Fruit fly (Drosophila melanogaster): Measurements from ENCODE around the gene CG6813.

CG6813 gene

DNA sequence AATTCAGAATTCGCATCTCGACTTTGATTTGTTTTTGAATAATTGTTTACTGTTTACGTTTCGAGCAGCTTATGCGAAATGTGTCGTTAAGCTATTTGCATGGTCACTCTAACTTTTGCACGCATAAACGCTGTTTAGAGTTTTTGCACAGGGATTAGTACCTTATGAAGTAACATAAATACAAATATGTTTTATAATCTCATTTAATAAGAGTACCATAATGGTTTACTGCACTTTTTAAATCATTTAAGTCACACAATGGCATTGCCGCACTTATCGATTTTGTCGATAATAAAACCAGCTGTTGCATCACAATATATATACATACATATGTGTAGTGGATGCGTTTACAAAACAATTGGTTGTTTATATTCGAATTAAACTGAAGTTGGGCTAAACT, at the start of gene CG6813, which contains the start of gene CG18764:
CG6813 (minus strand) TSS at position 68 of the 400 bp plus-strand sequence.
CG18764 (plus strand) TSS at position 319 of the 400 bp plus-strand sequence.
- no peak for TF ChIP-seq Myc (optimal IDR thresholded peaks at IDR 0.05)
- TF ChIP-seq ttk (optimal IDR thresholded peaks at IDR 0.05): no peak
- no peak for TF ChIP-seq h (optimal IDR thresholded peaks at IDR 0.05)
- TF ChIP-seq insv (optimal IDR thresholded peaks at IDR 0.05): no peak
- TF ChIP-seq Sin3A (optimal IDR thresholded peaks at IDR 0.05): no peak
- TF ChIP-seq psq (optimal IDR thresholded peaks at IDR 0.05): no peak

DNA sequence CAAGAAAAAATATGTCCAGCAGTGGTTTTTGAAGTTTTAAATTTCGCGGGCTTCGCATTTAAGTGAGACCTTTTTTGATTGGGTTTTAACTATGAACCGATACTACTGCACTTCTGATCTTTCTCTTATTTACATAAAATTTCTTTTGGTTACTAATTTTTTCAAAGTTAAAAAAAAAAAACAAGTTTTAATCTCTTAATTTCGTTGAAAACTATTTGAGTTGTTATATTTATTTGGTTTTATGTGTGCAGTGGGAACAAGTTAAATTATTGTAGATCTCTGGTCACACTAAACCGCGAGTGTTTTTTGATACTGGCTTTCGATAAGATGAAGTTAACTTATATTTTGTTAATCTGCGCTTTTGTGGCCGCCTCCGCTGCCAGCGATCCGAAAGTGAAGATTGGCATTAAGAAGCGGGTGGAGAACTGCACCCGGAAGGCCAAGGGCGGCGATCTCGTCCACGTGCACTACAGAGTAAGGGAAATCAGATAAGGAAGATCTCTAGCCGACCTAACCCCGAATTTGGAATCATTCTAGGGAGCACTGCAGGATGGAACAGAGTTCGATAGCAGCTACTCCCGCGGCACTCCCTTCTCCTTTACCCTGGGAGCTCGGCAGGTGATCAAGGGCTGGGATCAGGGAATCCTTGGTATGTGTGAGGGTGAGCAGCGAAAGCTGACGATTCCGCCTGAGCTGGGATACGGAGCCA, 47.7 kb upstream of the CG6813 start, which contains the start of gene CG14715:
CG14715 (plus strand) TSS at position 267 of the 709 bp plus-strand sequence.
- TF ChIP-seq h (optimal IDR thresholded peaks at IDR 0.05) (no peak), ttk (optimal IDR thresholded peaks at IDR 0.05) (no peak), psq (optimal IDR thresholded peaks at IDR 0.05) (no peak), Sin3A (optimal IDR thresholded peaks at IDR 0.05) (no peak), insv (optimal IDR thresholded peaks at IDR 0.05) (no peak), Myc (optimal IDR thresholded peaks at IDR 0.05) (no peak)

DNA sequence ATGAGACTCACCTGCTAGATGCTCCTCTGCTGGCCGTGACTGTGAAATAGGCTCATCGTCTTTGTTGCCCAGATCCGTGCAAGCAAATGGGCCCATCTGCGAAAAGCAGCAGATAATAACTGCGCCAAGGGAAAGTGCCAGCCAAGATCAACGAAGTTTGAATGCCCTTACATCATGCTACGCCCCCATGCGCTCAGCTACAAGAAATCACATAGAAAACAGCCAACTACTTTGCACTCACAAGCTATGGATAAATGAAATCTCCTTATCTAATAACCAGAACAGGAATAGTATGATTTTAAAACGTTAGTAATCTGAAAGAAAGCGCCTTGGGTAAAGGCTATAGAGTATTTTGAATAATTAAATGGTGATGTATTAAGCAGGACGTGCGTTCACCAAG, 45.3 kb upstream of the CG6813 start:
- TF ChIP-seq Sin3A (optimal IDR thresholded peaks at IDR 0.05) (no peak), h (optimal IDR thresholded peaks at IDR 0.05) (no peak), psq (optimal IDR thresholded peaks at IDR 0.05) (no peak), ttk (optimal IDR thresholded peaks at IDR 0.05) (no peak), Myc (optimal IDR thresholded peaks at IDR 0.05) (no peak), insv (optimal IDR thresholded peaks at IDR 0.05) (no peak)

DNA sequence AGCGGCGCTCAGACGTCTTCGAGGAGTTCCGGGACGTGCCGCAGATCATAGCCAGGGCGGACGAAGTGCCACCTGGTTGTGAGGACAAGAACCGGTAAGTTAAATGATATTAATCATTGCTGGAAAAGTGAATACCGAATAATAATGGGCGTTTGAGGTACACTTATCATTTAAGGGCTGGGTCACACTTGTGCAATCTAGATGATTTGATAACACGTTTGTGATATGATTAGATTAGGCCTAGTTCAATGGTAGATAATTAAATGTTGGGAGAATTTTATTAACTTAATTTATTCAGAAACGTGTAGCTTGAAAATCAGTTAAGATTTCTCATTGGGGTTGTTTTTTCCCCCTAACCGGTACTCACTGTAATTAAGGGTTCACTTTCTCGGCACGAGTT, 44.5 kb upstream of the CG6813 start:
- TF ChIP-seq psq (optimal IDR thresholded peaks at IDR 0.05): no peak
- no peak for TF ChIP-seq Sin3A (optimal IDR thresholded peaks at IDR 0.05)
- TF ChIP-seq Myc (optimal IDR thresholded peaks at IDR 0.05): no peak
- no peak for TF ChIP-seq ttk (optimal IDR thresholded peaks at IDR 0.05)
- no peak for TF ChIP-seq insv (optimal IDR thresholded peaks at IDR 0.05)
- no peak for TF ChIP-seq h (optimal IDR thresholded peaks at IDR 0.05)

DNA sequence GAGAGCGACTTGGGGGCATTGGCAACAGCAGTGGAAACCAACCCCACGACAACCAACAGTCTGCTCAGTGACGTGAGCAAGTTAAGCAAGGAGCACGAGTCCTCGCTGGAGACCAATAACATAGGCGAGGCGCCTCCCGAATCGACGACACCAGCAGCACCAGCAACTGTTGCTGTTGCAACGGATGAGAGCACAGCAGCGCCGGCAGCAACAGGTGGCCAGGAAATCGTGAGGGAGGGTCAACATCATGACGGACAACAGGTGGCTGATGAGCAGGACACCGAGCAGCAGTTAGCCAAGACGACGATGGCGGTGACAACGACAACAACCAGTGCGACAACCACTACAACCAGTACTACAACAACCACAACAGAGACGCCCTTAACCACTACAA, 43.5 kb upstream of the CG6813 start:
- no peak for TF ChIP-seq Sin3A (optimal IDR thresholded peaks at IDR 0.05)
- TF ChIP-seq psq (optimal IDR thresholded peaks at IDR 0.05): no peak
- no peak for TF ChIP-seq insv (optimal IDR thresholded peaks at IDR 0.05)
- no peak for TF ChIP-seq Myc (optimal IDR thresholded peaks at IDR 0.05)
- no peak for TF ChIP-seq h (optimal IDR thresholded peaks at IDR 0.05)
- TF ChIP-seq ttk (optimal IDR thresholded peaks at IDR 0.05): no peak

DNA sequence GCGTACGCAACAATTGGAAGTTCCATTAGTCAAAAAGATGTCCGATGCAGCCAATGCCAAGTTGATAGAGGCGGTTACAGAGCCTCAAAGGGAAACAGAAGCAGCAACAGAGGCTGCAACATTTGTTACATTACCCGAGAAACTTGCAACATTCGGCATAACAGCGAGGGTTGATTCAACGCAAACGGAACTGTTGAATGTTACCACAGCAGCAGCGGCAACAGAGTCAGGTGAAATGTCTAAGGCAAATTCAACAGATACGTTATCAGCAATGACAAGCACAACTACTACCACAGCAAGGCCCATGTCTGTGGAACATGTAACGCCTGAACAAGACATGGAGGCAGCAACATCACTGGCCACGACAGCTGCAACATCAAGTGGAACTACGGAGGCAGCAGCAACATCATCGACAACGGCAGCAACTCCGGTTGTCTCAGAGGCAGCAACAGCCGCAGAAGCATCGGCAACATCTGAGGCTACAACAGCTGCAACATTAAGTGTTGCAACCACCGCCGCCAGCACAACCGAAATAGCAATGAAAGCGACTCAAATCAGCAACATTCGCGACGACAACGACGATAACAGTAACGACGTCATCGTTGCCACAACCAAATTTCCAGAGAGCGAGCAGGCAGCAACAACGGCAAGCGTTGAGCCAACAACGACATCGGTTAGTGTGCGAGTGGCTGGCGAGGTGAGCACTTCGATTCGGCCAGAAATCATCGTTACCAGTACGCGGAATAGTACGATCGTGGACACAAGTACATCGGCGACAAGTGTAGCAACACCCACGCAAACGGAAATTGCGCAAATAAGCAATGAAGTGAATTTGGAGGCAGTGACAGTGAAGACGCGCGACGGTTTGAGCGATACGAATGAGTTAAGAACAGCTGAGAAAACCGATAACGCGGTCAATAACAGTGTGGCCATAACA, 42.8 kb upstream of the CG6813 start:
- TF ChIP-seq h (optimal IDR thresholded peaks at IDR 0.05) (no peak), psq (optimal IDR thresholded peaks at IDR 0.05) (no peak), Sin3A (optimal IDR thresholded peaks at IDR 0.05) (no peak), insv (optimal IDR thresholded peaks at IDR 0.05) (no peak), Myc (optimal IDR thresholded peaks at IDR 0.05) (no peak), ttk (optimal IDR thresholded peaks at IDR 0.05) (no peak)

DNA sequence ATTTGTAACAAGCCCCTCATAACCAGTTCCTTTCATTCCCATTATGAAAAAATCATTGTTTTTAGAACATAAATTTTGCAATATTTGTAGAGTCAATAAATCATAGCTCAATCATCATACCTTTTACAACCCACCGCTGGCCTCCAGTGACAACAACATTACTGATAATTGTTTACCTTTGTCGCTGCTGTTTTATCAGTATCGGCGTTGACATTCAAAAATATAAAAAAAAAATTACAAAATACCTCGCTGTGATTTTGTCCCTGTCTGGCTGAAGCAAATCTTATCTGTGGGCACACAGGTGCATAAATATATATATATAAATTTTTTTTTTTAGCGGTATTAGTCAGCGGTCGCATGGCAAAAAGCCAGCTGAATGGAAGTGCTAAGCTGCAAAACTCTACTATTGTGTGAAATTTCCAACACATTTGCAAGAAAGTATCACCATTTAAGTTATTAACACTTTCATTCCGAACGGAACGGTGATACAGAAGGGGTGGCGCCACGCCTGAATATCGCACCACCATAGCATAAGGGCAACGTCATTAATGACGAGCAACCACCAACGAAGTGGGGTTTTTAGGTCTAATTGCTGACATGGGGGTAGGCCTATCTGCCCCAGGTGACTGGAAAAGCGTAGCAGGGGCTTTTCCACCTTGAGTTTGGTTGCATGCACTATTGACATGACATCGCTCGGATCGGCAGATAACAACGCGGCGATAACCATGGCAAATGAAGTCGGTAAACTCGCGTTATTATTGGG, 39.7 kb upstream of the CG6813 start:
- TF ChIP-seq psq (optimal IDR thresholded peaks at IDR 0.05): no peak
- no peak for TF ChIP-seq Myc (optimal IDR thresholded peaks at IDR 0.05)
- no peak for TF ChIP-seq h (optimal IDR thresholded peaks at IDR 0.05)
- TF ChIP-seq insv (optimal IDR thresholded peaks at IDR 0.05): no peak
- no peak for TF ChIP-seq ttk (optimal IDR thresholded peaks at IDR 0.05)
- TF ChIP-seq Sin3A (optimal IDR thresholded peaks at IDR 0.05): no peak

DNA sequence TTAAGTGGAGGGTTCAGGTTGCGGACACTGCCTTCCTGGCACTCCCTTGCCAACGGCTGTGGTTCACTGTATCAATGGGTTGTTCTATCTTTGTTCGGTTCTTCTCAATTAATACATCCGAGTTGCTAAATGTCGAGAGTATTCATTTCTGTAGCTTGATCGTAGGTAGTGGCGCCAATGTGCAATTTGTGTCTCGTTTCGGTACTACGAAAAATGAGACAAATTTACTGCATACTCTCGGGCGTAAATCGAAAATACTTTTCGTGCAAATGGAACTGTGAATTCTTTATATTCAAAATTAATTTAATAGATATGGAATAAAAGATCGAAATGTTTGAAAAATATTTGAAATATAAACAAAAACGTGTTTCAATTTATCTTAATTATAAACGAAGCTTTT, 39.1 kb upstream of the CG6813 start:
- no peak for TF ChIP-seq Sin3A (optimal IDR thresholded peaks at IDR 0.05)
- no peak for TF ChIP-seq Myc (optimal IDR thresholded peaks at IDR 0.05)
- TF ChIP-seq insv (optimal IDR thresholded peaks at IDR 0.05): no peak
- TF ChIP-seq psq (optimal IDR thresholded peaks at IDR 0.05): no peak
- no peak for TF ChIP-seq ttk (optimal IDR thresholded peaks at IDR 0.05)
- no peak for TF ChIP-seq h (optimal IDR thresholded peaks at IDR 0.05)

DNA sequence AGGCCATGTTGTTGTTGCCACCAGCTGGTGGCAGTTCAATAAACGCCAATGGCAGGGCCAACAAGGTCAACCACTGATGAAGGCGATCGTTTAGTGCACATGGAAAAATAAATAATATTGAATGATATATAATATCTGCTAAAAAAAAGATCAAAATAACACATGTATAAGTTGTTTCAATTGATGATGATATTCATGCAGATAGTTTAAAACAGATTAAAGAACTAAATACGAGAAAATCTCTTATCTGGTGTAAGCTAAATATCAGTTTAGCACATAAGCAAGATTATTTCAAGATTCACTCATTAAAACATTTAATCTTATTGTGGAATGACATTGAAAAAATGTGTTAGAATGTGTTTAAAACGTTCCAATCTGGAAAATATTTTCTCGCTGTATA, 37.0 kb upstream of the CG6813 start:
- TF ChIP-seq Myc (optimal IDR thresholded peaks at IDR 0.05): no peak
- TF ChIP-seq h (optimal IDR thresholded peaks at IDR 0.05): no peak
- no peak for TF ChIP-seq Sin3A (optimal IDR thresholded peaks at IDR 0.05)
- no peak for TF ChIP-seq psq (optimal IDR thresholded peaks at IDR 0.05)
- TF ChIP-seq insv (optimal IDR thresholded peaks at IDR 0.05): no peak
- TF ChIP-seq ttk (optimal IDR thresholded peaks at IDR 0.05): no peak

DNA sequence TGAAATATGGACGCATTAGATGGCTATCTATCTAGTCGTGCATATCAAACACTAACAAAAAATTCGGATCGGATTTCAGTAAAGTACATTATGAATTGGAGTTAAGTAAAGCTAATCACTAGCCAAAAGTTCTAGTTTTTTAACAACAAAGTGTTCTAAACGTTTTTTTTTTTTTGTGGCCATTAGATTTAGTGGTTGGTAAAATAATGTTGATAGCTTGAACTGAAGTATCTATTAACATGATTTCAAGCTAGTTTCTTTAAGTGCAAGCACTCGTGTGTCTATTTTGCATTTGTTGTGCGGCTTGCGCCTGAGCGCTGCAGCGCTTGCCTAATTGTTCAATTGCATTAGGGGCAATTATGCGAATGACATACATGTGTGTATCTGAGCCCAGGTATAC, 36.2 kb upstream of the CG6813 start:
- TF ChIP-seq Sin3A (optimal IDR thresholded peaks at IDR 0.05): no peak
- TF ChIP-seq ttk (optimal IDR thresholded peaks at IDR 0.05): no peak
- TF ChIP-seq insv (optimal IDR thresholded peaks at IDR 0.05): no peak
- no peak for TF ChIP-seq Myc (optimal IDR thresholded peaks at IDR 0.05)
- no peak for TF ChIP-seq psq (optimal IDR thresholded peaks at IDR 0.05)
- no peak for TF ChIP-seq h (optimal IDR thresholded peaks at IDR 0.05)

DNA sequence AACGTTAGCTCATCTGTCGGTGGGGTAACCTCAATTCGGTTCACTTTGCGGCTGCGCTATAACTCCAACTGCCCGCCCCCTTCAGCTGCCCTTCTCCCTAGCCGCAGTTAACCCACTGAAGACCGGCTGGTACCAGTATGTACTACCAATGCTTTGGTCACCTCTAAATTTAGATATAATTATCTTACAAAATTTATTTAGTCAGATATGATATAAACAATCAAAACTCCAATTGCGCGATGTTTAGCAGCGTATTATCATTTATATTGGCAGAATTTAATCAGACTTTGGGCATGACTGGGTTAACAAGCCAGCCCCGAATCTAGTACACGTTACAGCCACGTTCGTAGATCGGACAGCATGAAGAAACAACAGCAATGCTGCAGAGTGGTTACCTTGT, 35.3 kb upstream of the CG6813 start:
- no peak for TF ChIP-seq ttk (optimal IDR thresholded peaks at IDR 0.05)
- TF ChIP-seq Sin3A (optimal IDR thresholded peaks at IDR 0.05): no peak
- no peak for TF ChIP-seq psq (optimal IDR thresholded peaks at IDR 0.05)
- TF ChIP-seq Myc (optimal IDR thresholded peaks at IDR 0.05): no peak
- TF ChIP-seq insv (optimal IDR thresholded peaks at IDR 0.05): no peak
- no peak for TF ChIP-seq h (optimal IDR thresholded peaks at IDR 0.05)
